Worm (Caenorhabditis elegans) whole organism, early embryonic: ENCODE results near the gene taf-2.
"Not testable (repeated sequence)": the region's sequence is repeated elsewhere in the genome, so short reads cannot be mapped to it uniquely, and the experiment has no call there.

Experiments used
- B0310.2 ChIP-seq: sonication (generic microtip); optimal IDR thresholded peaks from 2 replicates; lab custom pipeline; 2016; ENCODE audit warnings: mild to moderate bottlenecking, missing genetic modification characterization, missing compliant biosample characterization
- F13C5.2 ChIP-seq: sonication (generic microtip); optimal IDR thresholded peaks from 2 replicates; lab custom pipeline; 2017; ENCODE audit warnings: mild to moderate bottlenecking, missing genetic modification characterization, inconsistent platforms, missing compliant biosample characterization
- aly-1 ChIP-seq: sonication (generic microtip); optimal IDR thresholded peaks from 2 replicates; lab custom pipeline; 2016; ENCODE audit warnings: missing genetic modification characterization, missing compliant biosample characterization
- ama-1 ChIP-seq: fragments of 150-350 bp; optimal IDR thresholded peaks from 2 replicates; lab custom pipeline; 2014
- ceh-13 ChIP-seq: fragments of 200-800 bp; sonication (Bioruptor generic); optimal IDR thresholded peaks from 2 replicates; lab custom pipeline; 2018; ENCODE audit warnings: mild to moderate bottlenecking, missing genetic modification characterization, missing compliant biosample characterization
- ceh-36 ChIP-seq: sonication (generic microtip); optimal IDR thresholded peaks from 2 replicates; lab custom pipeline; 2016; ENCODE audit warnings: missing genetic modification characterization, inconsistent platforms, missing compliant biosample characterization
- ets-7 ChIP-seq: sonication (generic microtip); optimal IDR thresholded peaks from 2 replicates; lab custom pipeline; 2016; ENCODE audit warnings: missing genotype, missing genetic modification characterization, missing compliant biosample characterization
- flt-1 ChIP-seq: fragments of 200-800 bp; sonication (Bioruptor generic); IDR thresholded peaks from 2 replicates; pipeline ENCODE4 v1.3.6; 2022; ENCODE audit warnings: missing genetic modification characterization, missing compliant biosample characterization
- hmbx-1 ChIP-seq: sonication (generic microtip); optimal IDR thresholded peaks from 2 replicates; lab custom pipeline; 2016; ENCODE audit warnings: mild to moderate bottlenecking, missing genetic modification characterization, missing compliant biosample characterization
- hmg-4 ChIP-seq: fragments of 200-800 bp; sonication (Bioruptor generic); optimal IDR thresholded peaks from 2 replicates; lab custom pipeline; 2018; ENCODE audit warnings: mild to moderate bottlenecking, missing genetic modification characterization, missing compliant biosample characterization
- hnd-1 ChIP-seq: sonication (generic microtip); optimal IDR thresholded peaks from 2 replicates; lab custom pipeline; 2016; ENCODE audit warnings: missing genetic modification characterization, missing compliant biosample characterization
- pes-1 ChIP-seq: fragments of 200-800 bp; sonication (Bioruptor generic); IDR thresholded peaks from 2 replicates; pipeline ENCODE4 v1.3.6; 2022; ENCODE audit warnings: missing genetic modification reagents, missing genetic modification characterization, missing compliant biosample characterization
- scrt-1 ChIP-seq: fragments of 200-800 bp; sonication (Bioruptor generic); IDR thresholded peaks from 2 replicates; pipeline ENCODE4 v1.3.6; 2022; ENCODE audit warnings: missing genetic modification characterization, missing compliant biosample characterization
- sea-1 ChIP-seq: fragments of 200-800 bp; sonication (Bioruptor generic); conservative IDR thresholded peaks from 2 replicates; pipeline ENCODE4 v1.3.6; 2022; ENCODE audit warnings: missing genetic modification characterization, missing compliant biosample characterization
- tbx-11 ChIP-seq: fragments of 200-800 bp; sonication (Bioruptor generic); IDR thresholded peaks from 2 replicates; pipeline ENCODE4 v1.3.6; 2022; ENCODE audit warnings: missing genetic modification characterization, missing compliant biosample characterization
- tbx-37 ChIP-seq: fragments of 200-800 bp; sonication (Bioruptor generic); conservative IDR thresholded peaks from 2 replicates; pipeline ENCODE4 v1.3.6; 2022; ENCODE audit warnings: missing genetic modification reagents, missing genetic modification characterization, missing compliant biosample characterization
- tra-4 ChIP-seq: sonication (generic microtip); optimal IDR thresholded peaks from 2 replicates; lab custom pipeline; 2017; ENCODE audit warnings: missing genetic modification characterization, missing compliant biosample characterization

The taf-2 gene

DNA sequence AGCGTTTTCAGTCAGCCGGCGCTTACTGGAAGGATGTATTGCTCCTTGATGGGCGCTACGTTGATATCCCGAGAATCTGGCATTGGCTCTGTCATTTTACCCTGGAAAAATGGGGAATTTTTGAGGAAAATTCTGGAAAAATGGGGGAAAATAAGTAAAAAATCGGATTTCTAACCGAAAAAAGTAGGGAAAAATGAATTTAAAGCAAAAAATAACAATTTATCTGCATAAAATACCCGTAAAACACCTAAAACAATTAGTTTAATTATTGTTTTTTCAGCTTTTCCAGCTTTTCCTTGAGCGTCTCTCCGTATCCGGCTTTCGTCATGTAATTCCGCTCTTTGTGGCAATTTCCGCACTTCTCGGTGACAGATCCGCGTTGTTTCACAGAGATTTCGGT is 5.0 kb upstream of the taf-2 start, which contains the start of gene Y37E11B.5:
Gene Y37E11B.5, minus strand, starts transcription at position 101 of the 400 bp plus-strand sequence.
- no peak for TF ChIP-seq tbx-11 (GFP tag; lab: Robert Waterston, UW)
- TF ChIP-seq hnd-1, result no peak

DNA sequence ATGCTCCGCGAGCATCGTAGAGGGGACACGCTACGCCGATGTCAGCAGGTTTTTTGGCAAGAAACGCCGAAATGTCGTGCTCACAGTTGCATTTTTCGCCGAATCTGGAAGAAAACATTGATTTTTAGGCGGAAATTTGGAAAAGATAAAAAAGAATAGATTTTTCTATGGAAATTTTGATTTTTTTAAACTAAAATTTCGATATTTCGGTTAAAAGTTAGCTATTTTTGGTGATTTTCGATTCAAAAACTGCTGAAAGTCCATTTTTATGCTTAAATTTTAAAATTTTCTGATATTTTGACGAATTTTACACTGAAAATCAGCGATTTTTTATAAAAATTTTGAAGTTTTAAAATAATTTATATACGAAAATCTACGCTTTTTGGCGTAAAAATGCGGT is 3.9 kb upstream of the taf-2 start:
- no peak for TF ChIP-seq tbx-11 (GFP tag; lab: Robert Waterston, UW)
- no peak for TF ChIP-seq ets-7 (tag; lab: Kevin White, UChicago)
- TF ChIP-seq ceh-36 (tag; lab: Kevin White, UChicago), result no peak
- TF ChIP-seq tra-4 (tag; lab: Kevin White, UChicago), result no peak
- TF ChIP-seq hnd-1, result no peak
- TF ChIP-seq ama-1, result no peak
- no peak for TF ChIP-seq tbx-37 (GFP tag; lab: Robert Waterston, UW)
- no peak for TF ChIP-seq sea-1 (GFP tag; lab: Robert Waterston, UW)
- no peak for TF ChIP-seq hmg-4 (GFP tag; lab: Kevin White, UChicago)
- no peak for TF ChIP-seq B0310.2
- no peak for TF ChIP-seq pes-1
- no peak for TF ChIP-seq hmbx-1
- no peak for TF ChIP-seq scrt-1 (GFP tag; lab: Robert Waterston, UW)
- TF ChIP-seq aly-1 (tag; lab: Kevin White, UChicago), result no peak
- no peak for TF ChIP-seq ceh-13 (GFP tag; lab: Kevin White, UChicago)

- no peak for TF ChIP-seq aly-1 (tag; lab: Kevin White, UChicago)
Observed at ce11 chrIV:3590821-3591220, 2.6 kb downstream of the taf-2 start.

DNA sequence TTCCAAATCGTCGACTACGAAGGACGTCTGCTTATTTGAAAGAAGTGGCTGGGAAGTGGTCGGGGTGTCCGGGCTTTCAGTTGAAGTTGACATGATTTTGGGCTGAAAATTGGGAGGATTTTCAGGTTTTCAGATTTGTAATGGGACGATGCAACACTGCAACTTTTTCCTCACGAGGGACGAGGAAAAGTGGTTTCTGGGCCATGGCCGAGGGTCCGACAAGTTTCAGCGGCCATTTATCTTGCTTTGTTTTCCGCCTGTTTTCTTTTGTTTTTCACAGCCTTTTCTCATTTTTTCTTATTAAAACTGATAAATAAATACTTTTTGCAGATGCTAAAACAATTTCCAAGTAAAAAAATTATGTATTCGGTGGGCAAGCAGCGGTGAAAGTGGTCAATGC is 10.6 kb downstream of the taf-2 start, which contains the start of gene blos-7:
Gene blos-7, minus strand, starts transcription at position 101 of the 400 bp plus-strand sequence.
- TF ChIP-seq scrt-1 (GFP tag; lab: Robert Waterston, UW); F13C5.2 (tag; lab: Kevin White, UChicago); hmg-4 (GFP tag; lab: Kevin White, UChicago): not testable (repeated sequence)

DNA sequence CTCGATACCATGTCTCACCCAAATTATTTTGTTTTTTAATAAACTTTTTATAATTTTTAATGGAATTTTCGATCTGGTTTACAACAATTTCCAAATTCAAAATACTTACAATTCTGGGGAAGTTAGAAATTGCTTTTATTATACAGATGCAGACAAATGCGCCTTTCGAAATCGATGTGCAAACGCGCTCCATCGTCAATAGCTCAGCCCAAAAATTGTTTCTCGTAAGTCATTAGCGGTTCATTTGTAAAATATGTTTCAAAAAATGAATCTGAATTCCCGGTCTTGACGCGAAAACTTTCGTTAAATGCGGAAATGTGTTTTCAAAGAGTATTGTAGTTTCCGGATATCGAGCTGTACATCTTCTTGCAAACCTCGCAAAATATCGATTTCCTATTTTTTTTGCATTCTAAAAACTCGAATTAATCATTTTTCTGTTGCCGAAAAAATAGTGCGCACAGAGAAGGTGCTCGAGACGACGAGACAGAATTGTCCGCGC is 13.9 kb downstream of the taf-2 start, which contains the start of gene Y37E11B.1:
Gene Y37E11B.1, plus strand, starts transcription at position 145 of the 499 bp plus-strand sequence.
- TF ChIP-seq hmg-4 (GFP tag; lab: Kevin White, UChicago), result no peak
- TF ChIP-seq scrt-1 (GFP tag; lab: Robert Waterston, UW), result no peak
- TF ChIP-seq sea-1 (GFP tag; lab: Robert Waterston, UW), result no peak
- no peak for TF ChIP-seq ceh-13 (GFP tag; lab: Kevin White, UChicago)
- TF ChIP-seq aly-1 (tag; lab: Kevin White, UChicago), result no peak
- TF ChIP-seq F13C5.2 (tag; lab: Kevin White, UChicago), result no peak

DNA sequence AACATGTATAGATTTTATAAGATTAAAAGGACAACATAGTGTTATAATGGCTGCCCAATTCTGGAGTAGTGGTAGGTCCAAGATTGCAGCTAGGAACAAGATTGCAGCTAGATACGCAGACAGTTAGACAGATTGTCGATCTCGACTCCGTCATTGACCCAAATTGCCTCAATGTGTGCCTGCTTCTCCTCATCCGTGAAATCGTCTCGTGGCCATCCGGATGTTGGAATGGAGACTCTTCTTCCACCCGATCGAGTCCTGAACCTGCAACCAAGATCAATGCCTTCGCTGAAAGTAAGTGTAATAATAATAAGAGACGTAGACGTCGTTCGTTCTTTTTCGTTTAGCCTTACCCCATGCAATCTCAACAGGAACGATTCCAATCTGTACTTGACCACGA is 14.7 kb downstream of the taf-2 start:
- TF ChIP-seq aly-1 (tag; lab: Kevin White, UChicago) (no peak), ets-7 (tag; lab: Kevin White, UChicago) (no peak), F13C5.2 (tag; lab: Kevin White, UChicago) (no peak), tbx-11 (GFP tag; lab: Robert Waterston, UW) (no peak), tbx-37 (GFP tag; lab: Robert Waterston, UW) (no peak), hnd-1 (no peak), scrt-1 (GFP tag; lab: Robert Waterston, UW) (no peak), ceh-13 (GFP tag; lab: Kevin White, UChicago) (no peak)

DNA sequence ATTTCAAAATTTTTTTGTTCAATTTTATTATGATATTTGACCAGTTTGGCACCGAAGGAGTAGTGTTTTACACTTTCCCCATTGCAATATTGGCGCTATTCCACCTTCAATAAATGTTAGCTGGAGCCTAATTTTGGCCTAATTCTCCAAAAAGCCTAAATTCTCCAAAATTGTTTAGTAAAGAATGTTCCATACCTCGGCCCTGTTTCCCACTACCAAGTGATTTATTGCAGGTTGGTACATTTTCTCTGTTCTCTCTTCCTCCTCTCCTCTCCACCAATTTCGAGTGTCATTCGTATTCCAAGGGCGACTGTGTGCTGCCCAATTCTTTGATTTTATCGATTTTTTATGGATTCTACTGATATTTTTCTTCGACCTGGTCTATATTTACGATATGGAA is 15.3 kb downstream of the taf-2 start, which contains the start of gene Y37E11B.2:
Gene Y37E11B.2, plus strand, starts transcription at position 301 of the 400 bp plus-strand sequence.
- TF ChIP-seq ets-7 (tag; lab: Kevin White, UChicago), result no peak

- no peak for TF ChIP-seq tra-4 (tag; lab: Kevin White, UChicago)
- TF ChIP-seq ets-7 (tag; lab: Kevin White, UChicago), result no peak
- TF ChIP-seq ceh-13 (GFP tag; lab: Kevin White, UChicago), result no peak
- no peak for TF ChIP-seq pes-1
- no peak for TF ChIP-seq aly-1 (tag; lab: Kevin White, UChicago)
- no peak for TF ChIP-seq hmbx-1
- no peak for TF ChIP-seq tbx-11 (GFP tag; lab: Robert Waterston, UW)
- no peak for TF ChIP-seq ama-1
Observed at ce11 chrIV:3570612-3571011, 22.8 kb downstream of the taf-2 start.

DNA sequence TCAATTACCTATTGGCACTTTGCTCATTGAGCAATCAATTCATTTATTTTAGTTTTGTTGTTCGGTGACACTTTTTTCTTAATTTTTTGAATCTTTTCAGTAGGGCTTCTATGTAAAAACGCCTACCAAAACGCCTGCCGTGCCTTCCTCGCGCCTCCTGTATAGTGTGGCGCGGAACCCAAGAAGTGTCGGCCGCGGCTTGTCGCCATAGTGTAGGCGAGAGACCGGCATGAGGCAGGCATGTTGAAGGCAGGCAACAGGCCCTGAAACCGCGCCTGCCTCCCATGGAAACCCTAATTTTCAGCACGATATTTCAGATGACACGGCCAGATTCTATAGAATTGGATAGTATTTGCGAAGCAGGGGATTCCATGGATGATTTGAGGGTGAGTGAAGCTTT is 24.8 kb downstream of the taf-2 start, which contains the start of gene otpl-1:
Gene otpl-1, plus strand, starts transcription at position 372 of the 400 bp plus-strand sequence.
- TF ChIP-seq hnd-1 (no peak), B0310.2 (no peak), ceh-13 (GFP tag; lab: Kevin White, UChicago) (no peak), scrt-1 (GFP tag; lab: Robert Waterston, UW) (no peak), ceh-36 (tag; lab: Kevin White, UChicago) (no peak), F13C5.2 (tag; lab: Kevin White, UChicago) (no peak), aly-1 (tag; lab: Kevin White, UChicago) (no peak), tra-4 (tag; lab: Kevin White, UChicago) (no peak), pes-1 (no peak), hmg-4 (GFP tag; lab: Kevin White, UChicago) (no peak), tbx-37 (GFP tag; lab: Robert Waterston, UW) (no peak), tbx-11 (GFP tag; lab: Robert Waterston, UW) (no peak), ama-1 (no peak), flt-1 (no peak)
